Fruit fly (Drosophila melanogaster): ENCODE results near the gene Chsy.

The Chsy gene

dm6 chrX:15602438-15602837, 9.1 kb upstream of the Chsy start (continued):
- TF ChIP-seq esg (GFP tag; conservative IDR thresholded peaks at IDR 0.05) (no peak), CG12659 (GFP tag; optimal IDR thresholded peaks at IDR 0.05) (peak; percentile 6), CG31441 (GFP tag; IDR thresholded peaks at IDR 0.05) (no peak), hb (GFP tag; IDR thresholded peaks at IDR 0.05; ENCODE audit: partially characterized antibody) (no peak), CG1233 (GFP tag; optimal IDR thresholded peaks at IDR 0.05) (peak; percentile 4), otp (GFP tag; IDR thresholded peaks at IDR 0.05) (no peak), CG14441 (GFP tag; IDR thresholded peaks at IDR 0.05) (0 out of 2 replicates have a peak, but pooled peaks have one; percentile 19), lilli (GFP tag; optimal IDR thresholded peaks at IDR 0.05) (no peak), Rfx (GFP tag; IDR thresholded peaks at IDR 0.05) (peak; percentile 45), CG12071 (GFP tag; optimal IDR thresholded peaks at IDR 0.05) (peak; percentile 57), CG9727 (GFP tag; optimal IDR thresholded peaks at IDR 0.05) (no peak), Nf-YB (GFP tag; optimal IDR thresholded peaks at IDR 0.05) (no peak), CG13775 (GFP tag; optimal IDR thresholded peaks at IDR 0.05) (no peak), GATAe (GFP tag; conservative IDR thresholded peaks at IDR 0.05) (no peak), NFAT (GFP tag; IDR thresholded peaks at IDR 0.05) (no peak), bcd (GFP tag; optimal IDR thresholded peaks at IDR 0.05) (peak; percentile 4), dmrt99B (tag; optimal IDR thresholded peaks at IDR 0.05) (peak; percentile 17), CG12769 (tag; optimal IDR thresholded peaks at IDR 0.05) (peak; percentile 43), CG11456 (GFP tag; IDR thresholded peaks at IDR 0.05) (0 out of 3 replicates have a peak, but pooled peaks have one; percentile 3), CG9817 (tag; optimal IDR thresholded peaks at IDR 0.05) (peak; percentile 9), org-1 (GFP tag; optimal IDR thresholded peaks at IDR 0.05) (no peak), CG43689 (GFP tag; IDR thresholded peaks at IDR 0.05) (0 out of 2 replicates have a peak, but pooled peaks have one; percentile 8), CG13296 (GFP tag; optimal IDR thresholded peaks at IDR 0.05) (peak; percentile 36), Meics (GFP tag; optimal IDR thresholded peaks at IDR 0.05) (peak; percentile 29), lola (GFP tag; optimal IDR thresholded peaks at IDR 0.05) (no peak), her (GFP tag; optimal IDR thresholded peaks at IDR 0.05) (no peak), CG17359 (tag; optimal IDR thresholded peaks at IDR 0.05) (peak; percentile 26), HLH3B (GFP tag; IDR thresholded peaks at IDR 0.05) (peak; percentile 13; the same call in 1 of the 2 replicates), CG1603 (tag; optimal IDR thresholded peaks at IDR 0.05) (peak; percentile 12), Asciz (GFP tag; optimal IDR thresholded peaks at IDR 0.05) (peak; percentile 10), nau (GFP tag; optimal IDR thresholded peaks at IDR 0.05) (peak; percentile 1), mirr (GFP tag; optimal IDR thresholded peaks at IDR 0.05) (peak; percentile 51), CG11504 (tag; optimal IDR thresholded peaks at IDR 0.05) (peak; percentile 6), CG14014 (GFP tag; IDR thresholded peaks at IDR 0.05) (peak; percentile 21; the same call in 1 of the 2 replicates), ATbp (GFP tag; optimal IDR thresholded peaks at IDR 0.05) (peak; percentile 38), CG2678 (tag; optimal IDR thresholded peaks at IDR 0.05) (peak; percentile 40), tgo (GFP tag; IDR thresholded peaks at IDR 0.05) (0 out of 3 replicates have a peak, but pooled peaks have one; percentile 15), so (GFP tag; IDR thresholded peaks at IDR 0.05) (0 out of 3 replicates have a peak, but pooled peaks have one; percentile 28), sens (GFP tag) (peak; percentile 66), CrebB (tag; optimal IDR thresholded peaks at IDR 0.05) (peak; percentile 12), ci (GFP tag; IDR thresholded peaks at IDR 0.05) (0 out of 3 replicates have a peak, but pooled peaks have one; percentile 52), lab (GFP tag; optimal IDR thresholded peaks at IDR 0.05) (peak; percentile 54), pzg (GFP tag; optimal IDR thresholded peaks at IDR 0.05) (no peak), Hmr (GFP tag; optimal IDR thresholded peaks at IDR 0.05) (no peak), CG15514 (GFP tag; optimal IDR thresholded peaks at IDR 0.05) (peak; percentile 30), HHEX (GFP tag; optimal IDR thresholded peaks at IDR 0.05) (peak; percentile 12), Atf6 (GFP tag; IDR thresholded peaks at IDR 0.05) (0 out of 2 replicates have a peak, but pooled peaks have one; percentile 27), CG4730 (GFP tag; IDR thresholded peaks at IDR 0.05) (no peak), E2f2 (GFP tag; IDR thresholded peaks at IDR 0.05) (peak; percentile 27)

Data from whole organism, embryonic.